Worm (Caenorhabditis elegans) whole organism, L2 larva: ENCODE results near the gene vig-1.

Experiments
- F13H6.1 ChIP-seq: sonication (generic microtip); optimal IDR thresholded peaks from 2 replicates; lab custom pipeline; 2016; ENCODE audit warnings: missing genetic modification characterization, missing compliant biosample characterization
- R02D3.7 ChIP-seq: fragments of 150-350 bp; optimal IDR thresholded peaks from 2 replicates; lab custom pipeline; 2014; ENCODE audit warnings: missing biosample characterization, missing genetic modification characterization
- Y55F3AM.14 ChIP-seq: fragments of 200-800 bp; sonication (Bioruptor generic); optimal IDR thresholded peaks from 2 replicates; lab custom pipeline; 2018; ENCODE audit warnings: mild to moderate bottlenecking, missing genetic modification characterization, missing compliant biosample characterization
- ZK546.5 ChIP-seq: sonication (generic microtip); optimal IDR thresholded peaks from 2 replicates; lab custom pipeline; 2017; ENCODE audit warnings: missing biosample characterization, missing genetic modification characterization
- alr-1 ChIP-seq: fragments of 150-350 bp; optimal IDR thresholded peaks from 2 replicates; lab custom pipeline; 2014; ENCODE audit warnings: missing biosample characterization, missing genetic modification characterization
- aly-2 ChIP-seq: fragments of 150-350 bp; optimal IDR thresholded peaks from 2 replicates; lab custom pipeline; 2014; ENCODE audit warnings: missing biosample characterization, missing genetic modification characterization
- ama-1 ChIP-seq: fragments of 150-350 bp; optimal IDR thresholded peaks from 2 replicates; lab custom pipeline; 2018; ENCODE audit warnings: inconsistent platforms
- blmp-1 ChIP-seq: sonication (generic microtip); optimal IDR thresholded peaks from 2 replicates; lab custom pipeline; 2017; ENCODE audit warnings: missing genetic modification characterization, mild to moderate bottlenecking, missing compliant biosample characterization, antibody characterized with exemption, moderate library complexity; ENCODE audit not compliant: insufficient read depth
- ceh-16 ChIP-seq: fragments of 150-350 bp; optimal IDR thresholded peaks from 2 replicates; lab custom pipeline; 2014; ENCODE audit warnings: missing biosample characterization, missing genetic modification characterization
- crh-2 ChIP-seq: sonication (generic microtip); optimal IDR thresholded peaks from 2 replicates; lab custom pipeline; 2017; ENCODE audit warnings: missing biosample characterization, missing genetic modification characterization
- egl-27 ChIP-seq: sonication (generic microtip); optimal IDR thresholded peaks from 3 replicates; lab custom pipeline; 2017; ENCODE audit warnings: missing biosample characterization, missing genetic modification reagents, missing genetic modification characterization
- elt-1 ChIP-seq: fragments of 150-350 bp; optimal IDR thresholded peaks from 2 replicates; lab custom pipeline; 2014; ENCODE audit warnings: missing biosample characterization, missing genetic modification characterization
- elt-3 ChIP-seq: sonication (generic microtip); optimal IDR thresholded peaks from 2 replicates; lab custom pipeline; 2017; ENCODE audit warnings: missing biosample characterization, missing genetic modification characterization
- fos-1 ChIP-seq: fragments of 150-350 bp; optimal IDR thresholded peaks from 2 replicates; lab custom pipeline; 2014; ENCODE audit warnings: missing biosample characterization, missing genetic modification characterization
- gmeb-1 ChIP-seq: fragments of 150-350 bp; optimal IDR thresholded peaks from 2 replicates; lab custom pipeline; 2014; ENCODE audit warnings: missing biosample characterization, missing genetic modification characterization
- lin-11 ChIP-seq: fragments of 150-350 bp; sonication (generic microtip); optimal IDR thresholded peaks from 2 replicates; lab custom pipeline; 2014; ENCODE audit warnings: missing biosample characterization, missing genetic modification characterization, inconsistent platforms, mixed read lengths
- lin-13 ChIP-seq: fragments of 150-350 bp; optimal IDR thresholded peaks from 2 replicates; lab custom pipeline; 2014; ENCODE audit warnings: missing biosample characterization, missing genetic modification reagents, missing genetic modification characterization
- lsy-2 ChIP-seq, 2 experiments: fragments of 150-350 bp in 1 of 2; sonication (generic microtip) in 1 of 2; optimal IDR thresholded peaks; 2 replicates each; lab custom pipeline; 2014 to 2017; ENCODE audit warnings: missing biosample characterization in 2 of 2, missing genetic modification characterization in 2 of 2
- mab-5 ChIP-seq: fragments of 150-350 bp; optimal IDR thresholded peaks from 2 replicates; lab custom pipeline; 2014; ENCODE audit warnings: missing biosample characterization, missing genetic modification characterization
- mbf-1 ChIP-seq: sonication (generic microtip); optimal IDR thresholded peaks from 2 replicates; lab custom pipeline; 2017; ENCODE audit warnings: missing biosample characterization, missing genetic modification characterization
- mdl-1 ChIP-seq, 2 experiments: fragments of 150-350 bp in 1 of 2; sonication (generic microtip) in 1 of 2; optimal IDR thresholded peaks; 2 replicates each; lab custom pipeline; 2017; ENCODE audit warnings: missing biosample characterization in 2 of 2, missing genetic modification characterization in 2 of 2
- nhr-10 ChIP-seq: sonication (generic microtip); optimal IDR thresholded peaks from 2 replicates; lab custom pipeline; 2017; ENCODE audit warnings: missing biosample characterization, missing genetic modification characterization
- nhr-11 ChIP-seq: fragments of 150-350 bp; optimal IDR thresholded peaks from 2 replicates; lab custom pipeline; 2014; ENCODE audit warnings: missing biosample characterization, missing genetic modification characterization
- nhr-12 ChIP-seq: fragments of 150-350 bp; optimal IDR thresholded peaks from 2 replicates; lab custom pipeline; 2014; ENCODE audit warnings: missing biosample characterization, missing genetic modification characterization
- nhr-129 ChIP-seq: fragments of 150-350 bp; optimal IDR thresholded peaks from 2 replicates; lab custom pipeline; 2014; ENCODE audit warnings: missing biosample characterization, missing genetic modification characterization
- nhr-21 ChIP-seq: fragments of 150-350 bp; optimal IDR thresholded peaks from 2 replicates; lab custom pipeline; 2014; ENCODE audit warnings: missing biosample characterization, missing genetic modification characterization
- nhr-23 ChIP-seq: fragments of 150-350 bp; optimal IDR thresholded peaks from 2 replicates; lab custom pipeline; 2014; ENCODE audit warnings: missing biosample characterization, missing genetic modification reagents, missing genetic modification characterization
- nhr-237 ChIP-seq: fragments of 150-350 bp; optimal IDR thresholded peaks from 2 replicates; lab custom pipeline; 2014; ENCODE audit warnings: missing biosample characterization, missing genetic modification characterization
- nhr-25 ChIP-seq: fragments of 150-350 bp; sonication (generic microtip); optimal IDR thresholded peaks from 3 replicates; lab custom pipeline; 2014; ENCODE audit warnings: missing biosample characterization, missing genetic modification characterization
- nhr-6 ChIP-seq: fragments of 150-350 bp; optimal IDR thresholded peaks from 2 replicates; lab custom pipeline; 2014; ENCODE audit warnings: missing biosample characterization, missing genetic modification characterization
- nhr-77 ChIP-seq: fragments of 150-350 bp; optimal IDR thresholded peaks from 2 replicates; lab custom pipeline; 2014; ENCODE audit warnings: missing biosample characterization, missing genetic modification characterization
- peb-1 ChIP-seq: fragments of 150-350 bp; optimal IDR thresholded peaks from 2 replicates; lab custom pipeline; 2014; ENCODE audit warnings: missing biosample characterization, missing genetic modification characterization
- sem-4 ChIP-seq: fragments of 150-350 bp; optimal IDR thresholded peaks from 2 replicates; lab custom pipeline; 2014; ENCODE audit warnings: missing biosample characterization, missing genetic modification reagents, missing genetic modification characterization
- skn-1 ChIP-seq: sonication (generic microtip); optimal IDR thresholded peaks from 2 replicates; lab custom pipeline; 2017; ENCODE audit warnings: missing biosample characterization, missing genetic modification characterization
- sma-3 ChIP-seq: sonication (generic microtip); optimal IDR thresholded peaks from 2 replicates; lab custom pipeline; 2016; ENCODE audit warnings: missing genetic modification reagents, missing genetic modification characterization, missing compliant biosample characterization
- sma-9 ChIP-seq, 2 experiments: fragments of 150-350 bp in 1 of 2; sonication (generic microtip) in 1 of 2; optimal IDR thresholded peaks; 2 replicates each; lab custom pipeline; 2014 to 2016; ENCODE audit warnings: missing genetic modification characterization in 2 of 2, mild to moderate bottlenecking in 1 of 2, missing biosample characterization in 1 of 2, missing compliant biosample characterization in 1 of 2, missing genetic modification reagents in 1 of 2, moderate library complexity in 1 of 2
- snpc-4 ChIP-seq: fragments of 150-350 bp; optimal IDR thresholded peaks from 2 replicates; lab custom pipeline; 2014; ENCODE audit warnings: missing biosample characterization, missing genetic modification characterization
- unc-39 ChIP-seq: fragments of 150-350 bp; optimal IDR thresholded peaks from 2 replicates; lab custom pipeline; 2014; ENCODE audit warnings: missing biosample characterization, missing genetic modification characterization
- unc-55 ChIP-seq: fragments of 150-350 bp; sonication (generic microtip); optimal IDR thresholded peaks from 3 replicates; lab custom pipeline; 2014; ENCODE audit warnings: missing biosample characterization, missing genetic modification reagents, missing genetic modification characterization
- unc-62 ChIP-seq: fragments of 150-350 bp; optimal IDR thresholded peaks from 2 replicates; lab custom pipeline; 2014; ENCODE audit warnings: missing biosample characterization, missing genetic modification reagents, missing genetic modification characterization
- zag-1 ChIP-seq: fragments of 150-350 bp; optimal IDR thresholded peaks from 2 replicates; lab custom pipeline; 2014; ENCODE audit warnings: missing biosample characterization, missing genetic modification characterization
- ztf-1 ChIP-seq: fragments of 200-800 bp; sonication (Bioruptor generic); conservative IDR thresholded peaks from 2 replicates; pipeline ENCODE4 v1.3.6; 2022; ENCODE audit warnings: missing genetic modification characterization, missing compliant biosample characterization
- ztf-11 ChIP-seq: sonication (generic microtip); optimal IDR thresholded peaks from 2 replicates; lab custom pipeline; 2017; ENCODE audit warnings: missing biosample characterization, missing genetic modification characterization
- ztf-4 ChIP-seq: fragments of 150-350 bp; optimal IDR thresholded peaks from 2 replicates; lab custom pipeline; 2014; ENCODE audit warnings: missing biosample characterization, missing genetic modification characterization

The vig-1 gene

DNA sequence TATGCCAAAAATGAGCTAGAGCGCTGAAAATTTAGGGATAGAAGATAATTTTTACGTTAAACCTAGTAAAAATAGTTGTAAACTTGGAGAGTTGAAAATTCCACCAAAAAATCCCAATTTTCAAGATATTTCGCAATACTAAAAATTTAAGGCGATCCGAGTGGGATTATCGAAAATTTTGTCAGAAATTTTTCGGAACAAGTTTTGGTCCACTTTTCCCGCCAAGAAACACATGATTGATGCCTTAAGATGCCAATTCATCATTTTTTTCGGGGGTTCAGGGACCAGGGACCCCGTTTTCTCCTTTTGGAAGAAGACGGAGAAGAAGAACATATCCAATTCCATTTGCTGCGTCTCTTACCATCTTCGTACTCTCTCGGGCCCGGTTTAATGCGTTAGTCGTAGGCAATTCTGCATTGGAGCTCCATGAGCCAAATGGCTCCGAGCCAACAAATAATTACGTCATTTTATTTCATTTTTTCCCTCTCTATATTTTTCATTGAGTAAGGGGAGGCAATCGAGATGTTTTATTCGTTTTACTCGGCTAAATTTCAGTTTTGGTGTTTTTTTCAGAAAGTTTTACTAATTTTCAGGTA is 23.8 kb downstream of the vig-1 start:
- TF ChIP-seq lin-13 (GFP tag; lab: Kevin White, UChicago) = no peak
- no peak for TF ChIP-seq ceh-16
- no peak for TF ChIP-seq nhr-10 (tag; lab: Kevin White, UChicago)
- peak; percentile 28 for TF ChIP-seq F13H6.1
- TF ChIP-seq unc-55 (GFP tag; lab: Kevin White, UChicago) = peak; percentile 72
- no peak for TF ChIP-seq nhr-129
- TF ChIP-seq ZK546.5 (tag; lab: Kevin White, UChicago) = no peak
- no peak for TF ChIP-seq ztf-1 (GFP tag; lab: Robert Waterston, UW)
- TF ChIP-seq ama-1 (lab: Kevin White, UChicago) = no peak
- TF ChIP-seq nhr-77 = no peak
- TF ChIP-seq lin-11 (tag; lab: Kevin White, UChicago) = no peak
- no peak for TF ChIP-seq fos-1 (tag; lab: Kevin White, UChicago)
- no peak for TF ChIP-seq nhr-23 (tag; lab: Kevin White, UChicago)
- TF ChIP-seq sma-9 (GFP tag; optimal IDR thresholded peaks at IDR 0.05; lab: Kevin White, UChicago) = peak; percentile 48
- no peak for TF ChIP-seq sma-9 (tag; optimal IDR thresholded peaks at IDR 0.05; lab: Kevin White, UChicago)
- no peak for TF ChIP-seq ztf-4 (tag; lab: Kevin White, UChicago)
- TF ChIP-seq mbf-1 = no peak
- no peak for TF ChIP-seq alr-1 (tag; lab: Kevin White, UChicago)
- TF ChIP-seq zag-1 (tag; lab: Kevin White, UChicago) = no peak
- TF ChIP-seq crh-2 (tag; lab: Kevin White, UChicago) = no peak
- TF ChIP-seq unc-62 (GFP tag; lab: Kevin White, UChicago) = no peak
- no peak for TF ChIP-seq blmp-1 (tag; lab: Kevin White, UChicago)
- TF ChIP-seq peb-1 = no peak
- no peak for TF ChIP-seq snpc-4 (tag; lab: Kevin White, UChicago)
- TF ChIP-seq lsy-2 (tag; optimal IDR thresholded peaks at IDR 0.05; lab: Kevin White, UChicago) = peak in 1 of 2 experiments; percentile 37
- TF ChIP-seq R02D3.7 (tag; lab: Kevin White, UChicago) = no peak
- TF ChIP-seq mdl-1 (tag; optimal IDR thresholded peaks at IDR 0.05; lab: Kevin White, UChicago) = no peak
- TF ChIP-seq nhr-21 (tag; lab: Kevin White, UChicago) = no peak
- TF ChIP-seq nhr-6 (tag; lab: Kevin White, UChicago) = no peak
- TF ChIP-seq aly-2 (tag; lab: Kevin White, UChicago) = no peak
- no peak for TF ChIP-seq egl-27 (tag; lab: Kevin White, UChicago)
- TF ChIP-seq elt-1 (tag; lab: Kevin White, UChicago) = no peak
- TF ChIP-seq ztf-11 = no peak
- no peak for TF ChIP-seq Y55F3AM.14 (GFP tag; lab: Kevin White, UChicago)
- no peak for TF ChIP-seq sma-3
- no peak for TF ChIP-seq gmeb-1 (tag; lab: Kevin White, UChicago)
- no peak for TF ChIP-seq nhr-237 (tag; lab: Kevin White, UChicago)
- no peak for TF ChIP-seq elt-3 (tag; lab: Kevin White, UChicago)
- TF ChIP-seq skn-1 = no peak
- peak; percentile 78 for TF ChIP-seq mab-5 (tag; lab: Kevin White, UChicago)
- TF ChIP-seq unc-39 (tag; lab: Kevin White, UChicago) = no peak
- TF ChIP-seq nhr-12 (tag; lab: Kevin White, UChicago) = no peak
- peak; percentile 4 for TF ChIP-seq sem-4 (tag; lab: Kevin White, UChicago)
- no peak for TF ChIP-seq nhr-11
- TF ChIP-seq nhr-25 (tag; lab: Kevin White, UChicago) = no peak

DNA sequence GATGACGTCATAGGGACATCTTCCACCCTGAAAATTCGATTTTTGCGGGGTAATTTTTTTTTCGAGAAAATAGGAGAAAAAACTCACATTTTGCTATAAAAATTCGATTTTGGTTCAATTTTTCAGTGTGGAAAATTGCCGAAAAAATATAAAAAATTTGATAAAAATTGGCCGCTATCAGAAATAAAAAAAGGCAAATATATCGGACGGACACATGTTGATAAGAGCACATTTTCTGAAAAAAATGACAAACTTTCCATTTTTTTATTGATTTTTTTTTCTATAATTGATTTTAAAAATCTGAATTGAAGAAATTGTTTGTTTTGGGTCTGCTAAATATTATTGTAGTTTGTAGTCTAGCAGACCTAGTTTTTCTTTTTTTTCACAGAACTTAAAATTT is 34.6 kb downstream of the vig-1 start, which contains the start of gene C13A10.1:
Gene C13A10.1 (minus strand): TSS at position 170 of the 400 bp plus-strand sequence.
- TF ChIP-seq nhr-129 (no peak), fos-1 (tag; lab: Kevin White, UChicago) (peak; percentile 32)
